Fruit fly (Drosophila melanogaster): Measurements from ENCODE around the gene CG1113.

CG1113 gene

dm6 chr3R:5240721-5241120 lies 12.2 kb upstream of the CG1113 start, which contains the start of gene CG33293:
Gene CG33293, minus strand, starts transcription at chr3R:5240735.
- TF ChIP-seq EcR (GFP tag; optimal IDR thresholded peaks at IDR 0.05) (no peak), psq (optimal IDR thresholded peaks at IDR 0.05) (no peak), CG8478 (optimal IDR thresholded peaks at IDR 0.05) (no peak), usp (GFP tag; optimal IDR thresholded peaks at IDR 0.05) (no peak), pan (optimal IDR thresholded peaks at IDR 0.05) (no peak), Dll (optimal IDR thresholded peaks at IDR 0.05) (no peak)

- TF ChIP-seq usp (GFP tag; optimal IDR thresholded peaks at IDR 0.05) (no peak), Dll (optimal IDR thresholded peaks at IDR 0.05) (no peak), pan (optimal IDR thresholded peaks at IDR 0.05) (no peak), EcR (GFP tag; optimal IDR thresholded peaks at IDR 0.05) (no peak), CG8478 (optimal IDR thresholded peaks at IDR 0.05) (no peak), psq (optimal IDR thresholded peaks at IDR 0.05) (no peak)
Measured at dm6 chr3R:5246950-5247349, 6.0 kb upstream of the CG1113 start.

- no peak for TF ChIP-seq EcR (GFP tag; optimal IDR thresholded peaks at IDR 0.05)
Measured at dm6 chr3R:5249308-5249707, 3.6 kb upstream of the CG1113 start.

dm6 chr3R:5250530-5251242 lies 2.3 kb upstream of the CG1113 start:
- TF ChIP-seq CG8478 (optimal IDR thresholded peaks at IDR 0.05) (no peak), psq (optimal IDR thresholded peaks at IDR 0.05) (no peak), EcR (GFP tag; optimal IDR thresholded peaks at IDR 0.05) (peak in 1 of 2 experiments; percentile 13), pan (optimal IDR thresholded peaks at IDR 0.05) (no peak)

dm6 chr3R:5251243-5251865 lies 1.6 kb upstream of the CG1113 start, which contains the start of gene CtsF:
Gene CtsF, minus strand, starts transcription at chr3R:5251745.
- TF ChIP-seq usp (GFP tag; optimal IDR thresholded peaks at IDR 0.05): no peak
- peak; percentile 48 for TF ChIP-seq CG8478 (optimal IDR thresholded peaks at IDR 0.05)

dm6 chr3R:5256462-5257146 lies 3.7 kb downstream of the CG1113 start, which contains the start of the genes Enoph and Hph:
Gene Enoph, minus strand, starts transcription at chr3R:5256681.
Gene Hph, plus strand, starts transcription at chr3R:5257037.
- TF ChIP-seq EcR (GFP tag; optimal IDR thresholded peaks at IDR 0.05) (no peak), usp (GFP tag; optimal IDR thresholded peaks at IDR 0.05) (no peak), CG8478 (optimal IDR thresholded peaks at IDR 0.05) (no peak), Dll (optimal IDR thresholded peaks at IDR 0.05) (no peak), pan (optimal IDR thresholded peaks at IDR 0.05) (no peak), psq (optimal IDR thresholded peaks at IDR 0.05) (no peak)

dm6 chr3R:5257147-5257487 lies 4.2 kb downstream of the CG1113 start:
- no peak for TF ChIP-seq Dll (optimal IDR thresholded peaks at IDR 0.05)
- no peak for TF ChIP-seq pan (optimal IDR thresholded peaks at IDR 0.05)
- no peak for TF ChIP-seq usp (GFP tag; optimal IDR thresholded peaks at IDR 0.05)
- TF ChIP-seq CG8478 (optimal IDR thresholded peaks at IDR 0.05): no peak
- TF ChIP-seq psq (optimal IDR thresholded peaks at IDR 0.05): no peak
- TF ChIP-seq EcR (GFP tag; optimal IDR thresholded peaks at IDR 0.05): no peak

- TF ChIP-seq Dll (optimal IDR thresholded peaks at IDR 0.05) (no peak), EcR (GFP tag; optimal IDR thresholded peaks at IDR 0.05) (no peak), pan (optimal IDR thresholded peaks at IDR 0.05) (no peak), CG8478 (optimal IDR thresholded peaks at IDR 0.05) (no peak), usp (GFP tag; optimal IDR thresholded peaks at IDR 0.05) (no peak), psq (optimal IDR thresholded peaks at IDR 0.05) (no peak)
Measured at dm6 chr3R:5261262-5261661, 8.3 kb downstream of the CG1113 start.

- TF ChIP-seq Dll (optimal IDR thresholded peaks at IDR 0.05) (no peak), EcR (GFP tag; optimal IDR thresholded peaks at IDR 0.05) (no peak), psq (optimal IDR thresholded peaks at IDR 0.05) (no peak), usp (GFP tag; optimal IDR thresholded peaks at IDR 0.05) (no peak)
Measured at dm6 chr3R:5261996-5262535, 9.1 kb downstream of the CG1113 start.

dm6 chr3R:5262592-5262991 lies 9.6 kb downstream of the CG1113 start, which contains the start of gene Tim17a2:
Gene Tim17a2, minus strand, starts transcription at chr3R:5262692.
- TF ChIP-seq usp (GFP tag; optimal IDR thresholded peaks at IDR 0.05) (no peak), psq (optimal IDR thresholded peaks at IDR 0.05) (no peak), Dll (optimal IDR thresholded peaks at IDR 0.05) (no peak), CG8478 (optimal IDR thresholded peaks at IDR 0.05) (no peak), EcR (GFP tag; optimal IDR thresholded peaks at IDR 0.05) (no peak), pan (optimal IDR thresholded peaks at IDR 0.05) (no peak)

dm6 chr3R:5263311-5264250 lies 10.6 kb downstream of the CG1113 start:
- no peak for TF ChIP-seq usp (GFP tag; optimal IDR thresholded peaks at IDR 0.05)
- no peak for TF ChIP-seq Dll (optimal IDR thresholded peaks at IDR 0.05)
- peak in 1 of 2 experiments; percentile 11 for TF ChIP-seq EcR (GFP tag; optimal IDR thresholded peaks at IDR 0.05)
- peak; percentile 55 for TF ChIP-seq CG8478 (optimal IDR thresholded peaks at IDR 0.05)

Measured in whole organism.